Fruit fly (Drosophila melanogaster) whole organism, prepupa: ENCODE data around the gene CG33230.

Experiments used
- Blimp-1 ChIP-seq: fragments of 200-800 bp; sonication (Bioruptor generic); optimal IDR thresholded peaks from 3 replicates; lab custom pipeline; 2017; ENCODE audit warnings: missing biosample characterization, missing genetic modification characterization, mild to moderate bottlenecking, moderate library complexity, missing genetic modification reagents
- CG15336 ChIP-seq: fragments of 200-800 bp; sonication (Bioruptor generic); IDR thresholded peaks from 2 replicates; pipeline ENCODE4 v1.3.6; 2022; ENCODE audit warnings: missing biosample characterization, missing genetic modification characterization
- CG1621 ChIP-seq: fragments of 200-800 bp; sonication (Bioruptor generic); optimal IDR thresholded peaks from 3 replicates; lab custom pipeline; 2018; ENCODE audit warnings: missing biosample characterization, mild to moderate bottlenecking, missing genetic modification characterization
- CG4318 ChIP-seq: fragments of 200-800 bp; sonication (Bioruptor generic); optimal IDR thresholded peaks from 3 replicates; lab custom pipeline; 2017; ENCODE audit warnings: missing biosample characterization, mild to moderate bottlenecking, missing genetic modification characterization
- CG6163 ChIP-seq: fragments of 200-800 bp; sonication (Bioruptor generic); IDR thresholded peaks from 3 replicates; pipeline ENCODE4 v1.3.6; 2022; ENCODE audit warnings: missing biosample characterization, missing genetic modification characterization
- CG6854 ChIP-seq: fragments of 200-800 bp; sonication (Bioruptor generic); optimal IDR thresholded peaks from 2 replicates; lab custom pipeline; 2017; ENCODE audit warnings: missing biosample characterization, mild to moderate bottlenecking, missing genetic modification characterization
- CG8119 ChIP-seq: fragments of 200-800 bp; sonication (Bioruptor generic); IDR thresholded peaks from 3 replicates; pipeline ENCODE4 v1.3.6; 2022; ENCODE audit warnings: missing biosample characterization, missing genetic modification characterization
- CG8632 ChIP-seq: fragments of 200-800 bp; sonication (Bioruptor generic); optimal IDR thresholded peaks from 3 replicates; lab custom pipeline; 2016; ENCODE audit warnings: missing biosample characterization, missing genetic modification characterization
- Hr4 ChIP-seq: fragments of 200-800 bp; sonication (Bioruptor generic); optimal IDR thresholded peaks from 3 replicates; lab custom pipeline; 2016; ENCODE audit warnings: missing biosample characterization, missing genetic modification characterization
- acj6 ChIP-seq: fragments of 200-800 bp; sonication (Bioruptor generic); optimal IDR thresholded peaks from 3 replicates; lab custom pipeline; 2016; ENCODE audit warnings: missing biosample characterization, missing genetic modification characterization
- eg ChIP-seq: fragments of 200-800 bp; sonication (Bioruptor generic); IDR thresholded peaks from 3 replicates; pipeline ENCODE4 v1.3.6; 2022; ENCODE audit warnings: missing biosample characterization, missing genetic modification characterization
- fd85E ChIP-seq: fragments of 200-800 bp; sonication (Bioruptor generic); optimal IDR thresholded peaks from 3 replicates; lab custom pipeline; 2016; ENCODE audit warnings: missing biosample characterization, missing genetic modification characterization
- ss ChIP-seq, 2 experiments: fragments of 200-800 bp; sonication (Bioruptor generic); optimal IDR thresholded peaks; 2 replicates in 1 of 2; 3 replicates in 1 of 2; lab custom pipeline; 2017 to 2018; ENCODE audit warnings: mild to moderate bottlenecking in 2 of 2, missing biosample characterization in 2 of 2, missing genetic modification characterization in 2 of 2, moderate library complexity in 1 of 2

- TF ChIP-seq acj6 (GFP tag; lab: Kevin White, UChicago) (no peak), CG8119 (GFP tag; lab: Robert Waterston, UW) (no peak), fd85E (no peak), CG15336 (GFP tag; lab: Robert Waterston, UW) (no peak), ss (GFP tag; optimal IDR thresholded peaks at IDR 0.05; lab: Kevin White, UChicago) (no peak), CG8632 (GFP tag; lab: Kevin White, UChicago) (no peak), eg (GFP tag; lab: Robert Waterston, UW) (no peak), CG4318 (GFP tag; lab: Kevin White, UChicago) (no peak), CG6854 (no peak), Blimp-1 (GFP tag; lab: Kevin White, UChicago) (no peak), CG6163 (GFP tag; lab: Robert Waterston, UW) (no peak), Hr4 (GFP tag; lab: Kevin White, UChicago) (no peak), CG1621 (no peak)
Observed at dm6 chr3L:1664205-1664604, 46.0 kb downstream of the CG33230 start.
